Fruit fly (Drosophila melanogaster) whole organism, embryonic: ENCODE data around the gene CG17325.

ENCODE experiments used
- Blimp-1 ChIP-seq: fragments of 200-800 bp; sonication (Bioruptor generic); optimal IDR thresholded peaks from 3 replicates; lab custom pipeline; 2018; ENCODE audit warnings: missing biosample characterization, missing genetic modification characterization, mild to moderate bottlenecking, moderate library complexity, missing genetic modification reagents
- CG10431 ChIP-seq: fragments of 200-800 bp; sonication (Bioruptor generic); optimal IDR thresholded peaks from 3 replicates; lab custom pipeline; 2018; ENCODE audit warnings: missing biosample characterization, mild to moderate bottlenecking, missing genetic modification characterization
- CG14014 ChIP-seq: fragments of 200-800 bp; sonication (Bioruptor generic); IDR thresholded peaks from 2 replicates; pipeline ENCODE4 v1.3.6; 2022; ENCODE audit warnings: missing biosample characterization, missing genetic modification characterization
- CG1529 ChIP-seq: fragments of 200-800 bp; sonication (Bioruptor generic); optimal IDR thresholded peaks from 3 replicates; lab custom pipeline; 2018; ENCODE audit warnings: missing biosample characterization, missing genetic modification characterization
- CG15601 ChIP-seq: fragments of 200-800 bp; sonication (Bioruptor generic); optimal IDR thresholded peaks from 3 replicates; lab custom pipeline; 2019; ENCODE audit warnings: missing biosample characterization, mild to moderate bottlenecking, missing genetic modification characterization, moderate library complexity
- CG17359 ChIP-seq: fragments of 200-800 bp; sonication (Bioruptor generic); optimal IDR thresholded peaks from 3 replicates; lab custom pipeline; 2018; ENCODE audit warnings: missing biosample characterization, mild to moderate bottlenecking, missing genetic modification characterization, moderate library complexity
- CG18599 ChIP-seq: fragments of 200-800 bp; sonication (Bioruptor generic); optimal IDR thresholded peaks from 3 replicates; lab custom pipeline; 2017; ENCODE audit warnings: missing biosample characterization, missing genetic modification characterization, mild to moderate bottlenecking, moderate library complexity, missing genetic modification reagents
- CG2199 ChIP-seq: fragments of 200-800 bp; sonication (Bioruptor generic); IDR thresholded peaks from 3 replicates; pipeline ENCODE4 v1.3.6; 2022; ENCODE audit warnings: missing biosample characterization, missing genetic modification characterization
- CG2678 ChIP-seq: fragments of 200-800 bp; sonication (Bioruptor generic); optimal IDR thresholded peaks from 3 replicates; lab custom pipeline; 2019; ENCODE audit warnings: missing biosample characterization, mild to moderate bottlenecking, missing genetic modification characterization, moderate library complexity
- CG31224 ChIP-seq: fragments of 200-800 bp; sonication (Bioruptor generic); IDR thresholded peaks from 2 replicates; pipeline ENCODE4 v1.3.6; 2022; ENCODE audit warnings: missing biosample characterization, missing genetic modification characterization
- CG3281 ChIP-seq: fragments of 200-800 bp; sonication (Bioruptor generic); optimal IDR thresholded peaks from 3 replicates; lab custom pipeline; 2017; ENCODE audit warnings: missing biosample characterization, mild to moderate bottlenecking, missing genetic modification characterization
- CG34376 ChIP-seq: fragments of 200-800 bp; sonication (Bioruptor generic); optimal IDR thresholded peaks from 2 replicates; lab custom pipeline; 2018; ENCODE audit warnings: missing biosample characterization, mild to moderate bottlenecking, missing genetic modification characterization
- CG5245 ChIP-seq: fragments of 200-800 bp; sonication (Bioruptor generic); optimal IDR thresholded peaks from 3 replicates; lab custom pipeline; 2016; ENCODE audit warnings: missing biosample characterization, missing genetic modification characterization
- CG6254 ChIP-seq: fragments of 200-800 bp; sonication (Bioruptor generic); optimal IDR thresholded peaks from 3 replicates; lab custom pipeline; 2017; ENCODE audit warnings: mild to moderate bottlenecking, missing biosample characterization, missing genetic modification reagents, missing genetic modification characterization
- CG7372 ChIP-seq: fragments of 200-800 bp; sonication (Bioruptor generic); IDR thresholded peaks from 2 replicates; pipeline ENCODE4 v1.3.6; 2022; ENCODE audit warnings: missing biosample characterization, missing genetic modification characterization
- CG7928 ChIP-seq: fragments of 200-800 bp; sonication (Bioruptor generic); optimal IDR thresholded peaks from 2 replicates; lab custom pipeline; 2017; ENCODE audit warnings: missing biosample characterization, mild to moderate bottlenecking, missing genetic modification characterization
- CG8478 ChIP-seq: fragments of >200 bp; optimal IDR thresholded peaks from 2 replicates; lab custom pipeline; 2018
- CG9437 ChIP-seq: fragments of 200-800 bp; sonication (Bioruptor generic); optimal IDR thresholded peaks from 2 replicates; lab custom pipeline; 2018; ENCODE audit warnings: missing biosample characterization, mild to moderate bottlenecking, missing genetic modification characterization
- D ChIP-seq, 2 experiments: fragments of 200-800 bp in 1 of 2; fragments of >200 bp in 1 of 2; sonication (Bioruptor generic) in 1 of 2; optimal IDR thresholded peaks; 2 replicates in 1 of 2; 3 replicates in 1 of 2; lab custom pipeline; 2017; ENCODE audit warnings: mild to moderate bottlenecking in 1 of 2, missing biosample characterization in 1 of 2, missing genetic modification characterization in 1 of 2, missing genetic modification reagents in 1 of 2
- D19B ChIP-seq: fragments of 200-800 bp; sonication (Bioruptor generic); optimal IDR thresholded peaks from 2 replicates; lab custom pipeline; 2017; ENCODE audit warnings: missing biosample characterization, mild to moderate bottlenecking, missing genetic modification characterization
- Deaf1 ChIP-seq: fragments of 200-800 bp; optimal IDR thresholded peaks from 3 replicates; lab custom pipeline; 2019; ENCODE audit warnings: missing biosample characterization, mild to moderate bottlenecking, missing genetic modification characterization, moderate library complexity
- Hr51 ChIP-seq, 2 experiments: fragments of 200-800 bp; sonication (Bioruptor generic); optimal IDR thresholded peaks; 2 replicates in 1 of 2; 3 replicates in 1 of 2; lab custom pipeline; 2016 to 2018; ENCODE audit warnings: missing biosample characterization in 2 of 2, missing genetic modification characterization in 2 of 2, mild to moderate bottlenecking in 1 of 2, moderate library complexity in 1 of 2
- Med ChIP-seq: fragments of 200-800 bp; sonication (Bioruptor generic); peaks from one replicate; lab custom pipeline; 2016; ENCODE audit warnings: missing biosample characterization, missing genetic modification characterization, mild to moderate bottlenecking, inconsistent platforms, moderate library complexity
- NC2α ChIP-seq: fragments of 200-800 bp; sonication (Bioruptor generic); optimal IDR thresholded peaks from 2 replicates; lab custom pipeline; 2016; ENCODE audit warnings: missing biosample characterization, missing genetic modification characterization
- Nf-YB ChIP-seq: fragments of 200-800 bp; sonication (Bioruptor generic); optimal IDR thresholded peaks from 3 replicates; lab custom pipeline; 2019; ENCODE audit warnings: missing biosample characterization, mild to moderate bottlenecking, missing genetic modification characterization, moderate library complexity
- NfI ChIP-seq: fragments of 200-800 bp; sonication (Bioruptor generic); optimal IDR thresholded peaks from 3 replicates; lab custom pipeline; 2018; ENCODE audit warnings: missing biosample characterization, mild to moderate bottlenecking, missing genetic modification characterization, moderate library complexity
- Rx ChIP-seq: fragments of 200-800 bp; sonication (Bioruptor generic); IDR thresholded peaks from 2 replicates; pipeline ENCODE4 v1.3.6; 2022; ENCODE audit warnings: missing biosample characterization, missing genetic modification characterization
- Trl ChIP-seq, 3 experiments: fragments of >200 bp in 2 of 3; fragments of 200-800 bp in 1 of 3; sonication (Bioruptor generic) in 1 of 3; optimal IDR thresholded peaks; 2 replicates in 1 of 3; 3 replicates in 2 of 3; lab custom pipeline; 2016 to 2017; ENCODE audit warnings: missing biosample characterization in 1 of 3, missing genetic modification characterization in 1 of 3
- ato ChIP-seq: fragments of 200-800 bp; sonication (Bioruptor generic); IDR thresholded peaks from 2 replicates; pipeline ENCODE4 v1.3.6; 2022; ENCODE audit warnings: missing biosample characterization, missing genetic modification characterization; ENCODE audit not compliant: partially characterized antibody
- cad ChIP-seq: fragments of >200 bp; optimal IDR thresholded peaks from 2 replicates; lab custom pipeline; 2017; ENCODE audit warnings: missing biosample characterization, missing genetic modification characterization
- caup ChIP-seq: fragments of 200-800 bp; sonication (Bioruptor generic); optimal IDR thresholded peaks from 3 replicates; lab custom pipeline; 2017; ENCODE audit warnings: missing biosample characterization, mild to moderate bottlenecking, missing genetic modification characterization, moderate library complexity; ENCODE audit not compliant: severe bottlenecking
- cwo ChIP-seq: fragments of 200-800 bp; sonication (Bioruptor generic); optimal IDR thresholded peaks from 3 replicates; lab custom pipeline; 2017; ENCODE audit warnings: missing biosample characterization, missing genetic modification characterization, mild to moderate bottlenecking, moderate library complexity, missing genetic modification reagents
- exex ChIP-seq: fragments of 200-800 bp; sonication (Bioruptor generic); optimal IDR thresholded peaks from 4 replicates; lab custom pipeline; 2018; ENCODE audit warnings: missing biosample characterization, mild to moderate bottlenecking, missing genetic modification characterization, moderate library complexity
- mirr ChIP-seq: fragments of 200-800 bp; sonication (Bioruptor generic); optimal IDR thresholded peaks from 3 replicates; lab custom pipeline; 2018; ENCODE audit warnings: missing biosample characterization, mild to moderate bottlenecking, missing genetic modification characterization
- repo ChIP-seq: fragments of 200-800 bp; sonication (Bioruptor generic); optimal IDR thresholded peaks from 2 replicates; lab custom pipeline; 2016; ENCODE audit warnings: missing biosample characterization, missing genetic modification characterization
- sd ChIP-seq: fragments of 200-800 bp; sonication (Bioruptor generic); optimal IDR thresholded peaks from 3 replicates; lab custom pipeline; 2018; ENCODE audit warnings: missing biosample characterization, mild to moderate bottlenecking, missing genetic modification characterization, moderate library complexity
- sens ChIP-seq: fragments of 200-800 bp; sonication (Bioruptor generic); peaks from one replicate; lab custom pipeline; 2016; ENCODE audit warnings: missing biosample characterization, missing genetic modification characterization
- shn ChIP-seq: fragments of 200-800 bp; sonication (Bioruptor generic); optimal IDR thresholded peaks from 3 replicates; lab custom pipeline; 2016; ENCODE audit warnings: missing biosample characterization, missing genetic modification characterization
- sqz ChIP-seq: fragments of 200-800 bp; sonication (Bioruptor generic); optimal IDR thresholded peaks from 3 replicates; lab custom pipeline; 2018; ENCODE audit warnings: missing biosample characterization, mild to moderate bottlenecking, missing genetic modification characterization
- sug ChIP-seq: fragments of 200-800 bp; optimal IDR thresholded peaks from 2 replicates; lab custom pipeline; 2019; ENCODE audit warnings: missing biosample characterization, mild to moderate bottlenecking, missing genetic modification characterization, moderate library complexity
- unpg ChIP-seq: fragments of 200-800 bp; sonication (Bioruptor generic); optimal IDR thresholded peaks from 3 replicates; lab custom pipeline; 2018; ENCODE audit warnings: missing biosample characterization, mild to moderate bottlenecking, missing genetic modification characterization, moderate library complexity

The CG17325 gene

DNA sequence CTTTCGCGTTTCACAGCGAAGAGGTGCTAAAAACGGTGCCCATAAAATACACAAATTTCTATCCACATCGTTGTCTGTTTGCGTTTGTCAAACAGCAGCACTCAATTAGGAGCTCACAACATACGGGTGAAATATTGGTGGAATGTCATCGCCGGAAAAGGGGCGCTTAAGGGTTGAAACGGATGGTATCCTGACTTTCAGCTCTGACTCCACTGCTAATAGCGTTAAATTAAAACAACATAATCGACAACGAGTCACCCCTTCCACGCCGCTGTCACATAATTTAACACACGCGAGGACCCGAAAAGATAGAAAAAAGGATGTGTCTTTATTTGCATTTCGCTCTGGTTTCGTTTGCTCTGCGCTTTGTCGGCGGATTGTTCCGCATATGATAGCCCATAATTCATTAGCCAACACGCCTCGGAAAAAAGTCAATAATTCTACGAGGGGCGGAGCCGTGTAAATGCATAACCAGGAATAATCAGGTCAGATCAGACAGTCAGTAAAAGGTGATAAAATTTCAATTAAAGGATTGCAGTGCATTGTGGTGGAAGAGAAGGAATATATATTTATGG lies 27.3 kb upstream of the CG17325 start (continued):
- TF ChIP-seq CG9437 (GFP tag; lab: Kevin White, UChicago) (no peak), CG8478 (no peak), NC2α (GFP tag; lab: Kevin White, UChicago) (no peak)

DNA sequence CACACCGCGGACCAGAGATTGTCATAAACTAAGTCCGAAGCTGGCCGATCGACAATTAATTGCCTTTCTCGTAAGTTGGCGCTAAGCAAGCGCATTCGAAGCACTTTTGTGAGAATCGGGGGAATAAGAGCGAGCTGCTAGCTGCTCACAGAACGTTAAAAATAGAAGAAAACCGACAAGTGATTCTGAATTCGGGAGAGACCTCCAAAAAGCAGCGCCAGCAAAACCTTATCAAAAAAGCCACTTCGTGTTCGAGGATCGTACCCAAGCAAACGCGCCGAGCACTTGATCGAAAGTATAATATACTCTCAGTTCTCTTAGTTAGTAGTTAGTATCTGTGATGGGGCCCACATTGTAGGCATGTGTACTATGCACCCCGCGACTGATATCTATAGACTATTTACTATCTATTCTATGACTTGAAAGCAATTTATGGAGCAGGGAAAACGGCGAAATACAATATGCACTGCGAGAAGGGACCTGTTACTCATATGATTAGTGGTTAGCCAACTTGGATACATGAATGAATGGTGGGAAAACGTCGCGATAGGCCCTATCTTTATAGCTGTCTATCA lies 24.9 kb upstream of the CG17325 start:
- TF ChIP-seq CG5245 (GFP tag; lab: Kevin White, UChicago), result no peak
- TF ChIP-seq NfI, result no peak
- TF ChIP-seq sug, result peak; percentile 69
- TF ChIP-seq CG7928 (GFP tag; lab: Kevin White, UChicago), result no peak
- peak; percentile 66 for TF ChIP-seq CG34376 (GFP tag; lab: Kevin White, UChicago)
- peak in 1 of 2 experiments; percentile 2 for TF ChIP-seq Trl (optimal IDR thresholded peaks at IDR 0.05; lab: Kevin White, UChicago)
- no peak for TF ChIP-seq Trl (GFP tag; optimal IDR thresholded peaks at IDR 0.05; lab: Kevin White, UChicago)
- TF ChIP-seq mirr (GFP tag; lab: Kevin White, UChicago), result peak; percentile 72
- peak; percentile 70 for TF ChIP-seq exex (tag; lab: Kevin White, UChicago)
- TF ChIP-seq CG2199 (GFP tag; lab: Robert Waterston, UW), result 0 out of 3 replicates have a peak, but pooled peaks have one; percentile 57
- no peak for TF ChIP-seq CG1529 (GFP tag; lab: Kevin White, UChicago)
- no peak for TF ChIP-seq ato (GFP tag; lab: Robert Waterston, UW)
- peak; percentile 12 for TF ChIP-seq CG18599 (GFP tag; lab: Kevin White, UChicago)
- TF ChIP-seq Deaf1 (tag; lab: Kevin White, UChicago), result peak; percentile 80
- peak; percentile 38 for TF ChIP-seq Med (GFP tag; lab: Kevin White, UChicago)
- no peak for TF ChIP-seq unpg (GFP tag; lab: Kevin White, UChicago)
- TF ChIP-seq CG15601 (tag; lab: Kevin White, UChicago), result no peak

DNA sequence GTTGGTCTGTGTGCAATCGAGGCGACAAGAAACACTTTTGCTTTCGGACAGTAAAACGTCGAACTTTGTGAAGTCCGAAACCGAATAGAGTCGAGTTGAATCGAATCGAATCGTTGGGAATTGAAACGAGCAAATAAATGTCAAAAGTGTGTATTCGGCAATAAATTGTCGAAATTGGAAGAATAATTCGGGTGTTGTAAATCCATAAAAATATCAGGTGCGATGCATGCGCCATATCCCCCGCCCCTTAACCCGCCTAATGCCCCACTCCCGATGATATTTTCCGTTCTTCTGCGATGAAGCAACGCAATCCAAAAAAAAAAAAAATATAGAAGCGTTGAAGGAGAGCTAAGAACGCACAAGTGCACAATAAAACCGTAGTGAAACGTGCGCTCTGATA lies 23.5 kb upstream of the CG17325 start:
- TF ChIP-seq caup (GFP tag; lab: Kevin White, UChicago) (no peak), Med (GFP tag; lab: Kevin White, UChicago) (peak; percentile 61), Blimp-1 (GFP tag; lab: Kevin White, UChicago) (peak; percentile 43), Rx (no peak), CG7372 (GFP tag; lab: Robert Waterston, UW) (peak; percentile 22; the same call in 1 of the 2 replicates), repo (no peak), cwo (GFP tag; lab: Kevin White, UChicago) (peak; percentile 38), sug (peak; percentile 44), CG2199 (GFP tag; lab: Robert Waterston, UW) (0 out of 3 replicates have a peak, but pooled peaks have one; percentile 31), exex (tag; lab: Kevin White, UChicago) (peak; percentile 16), cad (GFP tag; lab: Kevin White, UChicago) (no peak), sd (peak; percentile 15), sens (GFP tag; lab: Kevin White, UChicago) (peak; percentile 76), CG15601 (tag; lab: Kevin White, UChicago) (peak; percentile 22), sqz (GFP tag; lab: Kevin White, UChicago) (peak; percentile 20), CG17359 (peak; percentile 21), Deaf1 (tag; lab: Kevin White, UChicago) (peak; percentile 22)

DNA sequence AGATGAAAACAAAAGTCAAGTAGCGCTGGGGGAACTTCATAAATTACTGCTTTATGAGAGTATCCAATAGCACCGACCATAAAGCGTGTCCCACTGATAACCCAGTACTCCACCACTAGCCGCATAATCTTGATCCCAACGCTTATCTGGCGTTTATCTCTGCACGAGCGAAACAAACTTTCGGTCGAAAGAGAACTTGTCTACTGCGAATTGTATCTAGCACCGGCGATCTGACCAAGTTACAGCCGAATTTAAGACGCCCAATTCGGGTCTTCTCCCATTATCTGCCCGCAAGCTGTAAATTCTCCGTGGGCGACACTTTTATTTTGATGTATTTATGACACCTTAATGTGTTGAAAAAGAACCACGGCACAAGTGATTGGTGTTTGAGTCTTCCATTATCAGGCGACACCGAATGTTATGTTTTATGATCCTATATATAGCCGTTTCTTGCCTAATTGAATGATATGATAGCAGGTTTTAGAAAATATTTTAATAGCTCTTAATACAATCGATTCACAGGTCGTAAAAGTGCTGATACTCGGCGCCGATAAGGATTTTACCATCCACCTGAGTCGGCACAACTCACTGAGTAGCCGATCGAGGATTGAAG lies 22.6 kb upstream of the CG17325 start:
- TF ChIP-seq CG31224, result no peak
- TF ChIP-seq D19B (GFP tag; lab: Kevin White, UChicago), result no peak
- TF ChIP-seq CG10431 (GFP tag; lab: Kevin White, UChicago), result peak; percentile 58
- TF ChIP-seq shn (GFP tag; lab: Kevin White, UChicago), result no peak
- peak; percentile 44 for TF ChIP-seq CG6254 (GFP tag; lab: Kevin White, UChicago)
- peak; percentile 13 for TF ChIP-seq CG3281
- peak; percentile 38 for TF ChIP-seq Med (GFP tag; lab: Kevin White, UChicago)
- peak; percentile 90 for TF ChIP-seq sd
- peak; percentile 5 for TF ChIP-seq mirr (GFP tag; lab: Kevin White, UChicago)
- peak; percentile 58 for TF ChIP-seq CG2678 (tag; lab: Kevin White, UChicago)
- TF ChIP-seq D (optimal IDR thresholded peaks at IDR 0.05; lab: Kevin White, UChicago), result no peak
- no peak for TF ChIP-seq D (GFP tag; optimal IDR thresholded peaks at IDR 0.05; lab: Kevin White, UChicago)
- TF ChIP-seq Hr51 (GFP tag; optimal IDR thresholded peaks at IDR 0.05; lab: Kevin White, UChicago), result peak in 1 of 2 experiments; percentile 13
- no peak for TF ChIP-seq Rx
- peak; percentile 38 for TF ChIP-seq Nf-YB
- TF ChIP-seq CG14014 (GFP tag; lab: Robert Waterston, UW), result 0 out of 2 replicates have a peak, but pooled peaks have one; percentile 9
